Fruit fly (Drosophila melanogaster): ENCODE results near the gene Trx2.

The Trx2 gene

DNA sequence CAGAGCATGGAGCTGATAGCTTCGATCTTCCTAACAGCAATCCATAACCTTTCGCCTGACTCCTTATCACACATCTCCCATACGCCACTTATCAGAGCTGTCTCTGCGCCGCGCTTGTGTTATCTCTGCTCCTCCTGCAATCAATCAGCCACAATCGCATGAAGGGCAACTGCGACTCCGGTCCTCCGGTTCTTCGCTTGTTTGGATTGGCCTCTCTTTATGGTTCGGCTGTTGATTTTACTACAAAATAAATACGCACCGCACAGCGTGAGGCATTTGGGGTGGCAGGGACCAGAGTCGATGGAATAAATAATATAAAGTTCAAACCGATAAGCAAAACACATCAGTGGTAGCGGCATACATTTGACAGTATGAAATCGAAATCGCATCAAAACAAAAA, 20.1 kb downstream of the Trx2 start (continued):
- TF ChIP-seq CG15269 (tag; optimal IDR thresholded peaks at IDR 0.05) (no peak), CG4360 (GFP tag; IDR thresholded peaks at IDR 0.05) (peak; percentile 66), Aef1 (GFP tag; IDR thresholded peaks at IDR 0.05) (no peak), CG4730 (GFP tag; IDR thresholded peaks at IDR 0.05) (peak; percentile 45; the same call in 1 of the 2 replicates), HLHmδ (GFP tag; optimal IDR thresholded peaks at IDR 0.05) (peak; percentile 88), CG13296 (GFP tag; optimal IDR thresholded peaks at IDR 0.05) (peak; percentile 26), tup (GFP tag; optimal IDR thresholded peaks at IDR 0.05) (peak; percentile 48), Max (GFP tag; optimal IDR thresholded peaks at IDR 0.05) (peak; percentile 42), sug (tag; optimal IDR thresholded peaks at IDR 0.05) (peak; percentile 23), ab (GFP tag; optimal IDR thresholded peaks at IDR 0.05) (no peak), Doc2 (GFP tag; IDR thresholded peaks at IDR 0.05) (no peak), CG4282 (GFP tag; optimal IDR thresholded peaks at IDR 0.05) (no peak), CG6854 (GFP tag; optimal IDR thresholded peaks at IDR 0.05) (no peak), ase (GFP tag; IDR thresholded peaks at IDR 0.05) (no peak), Antp (GFP tag; optimal IDR thresholded peaks at IDR 0.05) (peak; percentile 41), vnd (GFP tag; IDR thresholded peaks at IDR 0.05; ENCODE audit: partially characterized antibody) (no peak), CG31441 (GFP tag; IDR thresholded peaks at IDR 0.05) (peak; percentile 29; the same call in 1 of the 2 replicates), ems (GFP tag; optimal IDR thresholded peaks at IDR 0.05) (peak; percentile 22), Atf6 (GFP tag; IDR thresholded peaks at IDR 0.05) (peak; percentile 19; the same call in 1 of the 2 replicates), sob (GFP tag; IDR thresholded peaks at IDR 0.05) (peak; percentile 68), gce (GFP tag; IDR thresholded peaks at IDR 0.05) (peak; percentile 67; the same call in 1 of the 3 replicates), CG12769 (tag; optimal IDR thresholded peaks at IDR 0.05) (no peak), cg (GFP tag; optimal IDR thresholded peaks at IDR 0.05) (no peak), dysf (GFP tag; IDR thresholded peaks at IDR 0.05) (no peak), shn (GFP tag; optimal IDR thresholded peaks at IDR 0.05) (peak; percentile 49), CG14441 (GFP tag; IDR thresholded peaks at IDR 0.05) (no peak), CG33557 (GFP tag; optimal IDR thresholded peaks at IDR 0.05) (peak; percentile 86), seq (GFP tag; IDR thresholded peaks at IDR 0.05) (no peak; the same call in 1 of the 2 replicates), CG2116 (GFP tag; optimal IDR thresholded peaks at IDR 0.05) (peak; percentile 26), knrl (GFP tag; IDR thresholded peaks at IDR 0.05; ENCODE audit: partially characterized antibody) (no peak), ken (GFP tag; IDR thresholded peaks at IDR 0.05) (peak; percentile 66; the same call in 2 of the 3 replicates), gsb (GFP tag; IDR thresholded peaks at IDR 0.05) (no peak), repo (GFP tag; optimal IDR thresholded peaks at IDR 0.05) (peak; percentile 25), nmo (GFP tag; optimal IDR thresholded peaks at IDR 0.05) (peak; percentile 9), Bteb2 (GFP tag; optimal IDR thresholded peaks at IDR 0.05) (no peak), CG12236 (GFP tag; optimal IDR thresholded peaks at IDR 0.05) (peak; percentile 59), Usf (GFP tag; optimal IDR thresholded peaks at IDR 0.05) (no peak), Adf1 (GFP tag; IDR thresholded peaks at IDR 0.05) (no peak), Hr39 (optimal IDR thresholded peaks at IDR 0.05) (no peak), luna (GFP tag; optimal IDR thresholded peaks at IDR 0.05) (no peak), bcd (GFP tag; optimal IDR thresholded peaks at IDR 0.05) (peak; percentile 66), sc (optimal IDR thresholded peaks at IDR 0.05) (no peak), sc (GFP tag; optimal IDR thresholded peaks at IDR 0.05) (peak; percentile 51), cas (GFP tag; IDR thresholded peaks at IDR 0.05) (no peak), cato (GFP tag; optimal IDR thresholded peaks at IDR 0.05; ENCODE audit: borderline replicate concordance) (no peak), hb (GFP tag; IDR thresholded peaks at IDR 0.05; ENCODE audit: partially characterized antibody) (no peak), crc (GFP tag; optimal IDR thresholded peaks at IDR 0.05) (no peak), salm (tag; optimal IDR thresholded peaks at IDR 0.05) (no peak), hbn (GFP tag; IDR thresholded peaks at IDR 0.05; ENCODE audit: partially characterized antibody) (no peak), pita (GFP tag; optimal IDR thresholded peaks at IDR 0.05) (no peak), schlank (tag; optimal IDR thresholded peaks at IDR 0.05) (peak; percentile 8), BtbVII (GFP tag; optimal IDR thresholded peaks at IDR 0.05) (peak; percentile 38)
